Fruit fly (Drosophila melanogaster) whole organism: ENCODE measurements around the gene CG14424.

ENCODE experiments used
- CG8478 ChIP-seq: fragments of >200 bp; optimal IDR thresholded peaks from 2 replicates; lab custom pipeline; 2018; ENCODE audit warnings: inconsistent platforms
- psq ChIP-seq: fragments of >200 bp; optimal IDR thresholded peaks from 2 replicates; lab custom pipeline; 2017

dm6 chrX:2964678-2965231 lies 37.7 kb upstream of the CG14424 start:
- TF ChIP-seq CG8478 (no peak), psq (lab: Kevin White, UChicago) (no peak)
